Worm (Caenorhabditis elegans) whole organism, midembryonic: ENCODE data around the gene nep-2.

Experiments
- T22C8.4 ChIP-seq: fragments of 200-800 bp; sonication (Bioruptor generic); IDR thresholded peaks from 2 replicates; pipeline ENCODE4 v1.3.6; 2022; ENCODE audit warnings: missing genetic modification characterization, missing compliant biosample characterization
- ztf-29 ChIP-seq: fragments of 200-800 bp; sonication (Bioruptor generic); IDR thresholded peaks from 2 replicates; pipeline ENCODE4 v1.3.6; 2022; ENCODE audit warnings: missing genetic modification reagents, missing genetic modification characterization, missing compliant biosample characterization

DNA sequence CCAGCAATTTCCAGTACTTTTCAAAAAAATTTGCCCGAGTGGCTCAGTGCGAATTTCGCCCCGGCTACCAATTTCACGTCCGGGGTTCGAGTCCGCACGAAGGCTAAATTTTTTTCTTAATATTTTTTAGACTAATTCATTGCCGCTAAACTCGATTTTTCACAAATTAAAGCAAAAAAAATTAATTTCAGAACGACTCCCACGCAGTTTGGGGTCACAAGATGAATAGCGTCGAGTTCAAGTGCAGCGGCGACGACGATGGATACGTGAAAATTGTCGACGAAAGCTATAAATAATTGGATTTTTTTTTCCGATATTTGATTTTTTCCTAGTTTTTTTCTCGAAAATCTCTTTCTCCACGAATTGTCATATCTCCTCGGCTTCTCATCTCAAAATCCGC lies 25.7 kb upstream of the nep-2 start:
- TF ChIP-seq T22C8.4 (no peak), ztf-29 (GFP tag; lab: Robert Waterston, UW) (no peak)
